Worm (Caenorhabditis elegans): ENCODE data around the gene ZK686.3.

- TF ChIP-seq elt-3 (tag; optimal IDR thresholded peaks at IDR 0.05), result no peak
- no peak for TF ChIP-seq lin-39 (tag; optimal IDR thresholded peaks at IDR 0.05)
- TF ChIP-seq alr-1 (tag; optimal IDR thresholded peaks at IDR 0.05; ENCODE audit: borderline replicate concordance), result no peak
- TF ChIP-seq zip-4 (GFP tag; optimal IDR thresholded peaks at IDR 0.05), result no peak
- TF ChIP-seq nhr-237 (tag; optimal IDR thresholded peaks at IDR 0.05), result no peak
- TF ChIP-seq pax-3 (tag; optimal IDR thresholded peaks at IDR 0.05), result peak; percentile 29
- TF ChIP-seq ztf-11 (tag; optimal IDR thresholded peaks at IDR 0.05), result no peak
- TF ChIP-seq lin-15B (tag; optimal IDR thresholded peaks at IDR 0.05), result no peak
- TF ChIP-seq nhr-90 (tag; optimal IDR thresholded peaks at IDR 0.05; ENCODE audit: poor library complexity), result no peak
- TF ChIP-seq nhr-76 (tag; optimal IDR thresholded peaks at IDR 0.05), result no peak
- TF ChIP-seq nhr-12 (tag; optimal IDR thresholded peaks at IDR 0.05), result no peak
- TF ChIP-seq dpl-1 (GFP tag; optimal IDR thresholded peaks at IDR 0.05), result no peak
- TF ChIP-seq nhr-77 (tag; optimal IDR thresholded peaks at IDR 0.05), result no peak
Observed at ce11 chrIII:7726500-7726899, 42.4 kb downstream of the ZK686.3 start.

All from whole organism, L1 larva.